Worm (Caenorhabditis elegans) whole organism, L4/young adult: ENCODE data around the gene C08E3.1.
"Not testable (repeated sequence)": the region's sequence is repeated elsewhere in the genome, so short reads cannot be mapped to it uniquely, and the experiment has no call there.

Experiments used
- W03F9.2 ChIP-seq: fragments of 150-350 bp; optimal IDR thresholded peaks from 2 replicates; lab custom pipeline; 2014; ENCODE audit warnings: missing biosample characterization, missing genetic modification characterization
- dao-5 ChIP-seq: sonication (generic microtip); optimal IDR thresholded peaks from 2 replicates; lab custom pipeline; 2016; ENCODE audit warnings: missing genotype, missing genetic modification characterization, moderate library complexity, missing compliant biosample characterization
- him-1 ChIP-seq: sonication (generic microtip); optimal IDR thresholded peaks from 2 replicates; lab custom pipeline; 2016; ENCODE audit warnings: missing genotype, missing genetic modification reagents, missing genetic modification characterization, missing compliant biosample characterization

The C08E3.1 gene

ce11 chrII:1644777-1645348, 11.3 kb downstream of the C08E3.1 start, which contains the start of gene ZC204.6:
Gene ZC204.6 (minus strand): TSS chrII:1644827.
- no peak for TF ChIP-seq dao-5 (tag; lab: Kevin White, UChicago)
- TF ChIP-seq him-1 (tag; lab: Kevin White, UChicago) = no peak
- TF ChIP-seq W03F9.2 (tag; lab: Kevin White, UChicago) = no peak

ce11 chrII:1646199-1646598, 12.6 kb downstream of the C08E3.1 start, which contains the start of gene ZC204.17:
Gene ZC204.17 (minus strand): TSS chrII:1646299.
- TF ChIP-seq him-1 (tag; lab: Kevin White, UChicago) = no peak
- TF ChIP-seq dao-5 (tag; lab: Kevin White, UChicago) = no peak
- TF ChIP-seq W03F9.2 (tag; lab: Kevin White, UChicago) = no peak

DNA sequence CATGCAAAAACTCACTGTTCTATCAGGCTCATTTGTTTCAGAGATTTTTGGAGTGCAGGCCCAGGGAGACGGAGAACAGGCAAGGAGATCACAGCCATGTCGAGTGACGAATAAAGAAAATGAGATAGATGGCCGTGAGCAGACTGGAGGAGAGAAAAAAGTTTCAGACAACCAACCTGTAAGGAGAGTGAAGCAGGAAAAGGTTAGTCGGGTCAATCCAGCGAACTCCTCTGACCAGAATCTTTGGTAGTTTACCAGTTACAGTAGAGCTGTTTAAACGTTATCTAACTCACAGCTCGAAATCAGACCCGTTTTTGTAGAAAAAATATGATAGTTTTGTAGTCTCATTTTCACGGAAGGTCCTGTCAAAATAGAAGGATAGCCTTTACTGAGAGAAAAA, 15.2 kb downstream of the C08E3.1 start, which contains the start of gene fbxb-21:
Gene fbxb-21, minus strand, starts transcription at position 101 of the 400 bp plus-strand sequence.
- no peak for TF ChIP-seq him-1 (tag; lab: Kevin White, UChicago)
- no peak for TF ChIP-seq dao-5 (tag; lab: Kevin White, UChicago)
- TF ChIP-seq W03F9.2 (tag; lab: Kevin White, UChicago) = no peak

ce11 chrII:1650502-1650901, 16.9 kb downstream of the C08E3.1 start, which contains the start of gene fbxb-20:
Gene fbxb-20 (minus strand): TSS chrII:1650602.
- TF ChIP-seq dao-5 (tag; lab: Kevin White, UChicago) (no peak), him-1 (tag; lab: Kevin White, UChicago) (no peak)

DNA sequence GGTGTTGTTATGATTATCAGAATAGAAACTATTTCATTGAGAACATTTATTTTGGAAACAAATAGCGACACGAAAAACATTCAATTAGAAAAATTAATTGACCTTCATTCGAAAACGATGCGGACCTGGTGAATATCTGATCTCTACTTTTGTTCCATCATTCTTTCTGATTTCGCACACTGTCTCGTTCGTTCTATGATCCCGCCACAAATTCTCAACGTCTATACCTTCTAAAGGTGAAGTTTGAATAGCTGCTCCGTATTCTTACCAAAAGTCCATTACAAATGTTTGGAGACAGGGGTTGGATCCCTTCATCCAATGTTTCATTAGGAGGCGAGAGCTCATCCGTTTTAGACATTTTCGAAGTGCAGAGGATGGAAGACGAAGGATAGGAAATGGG, 18.2 kb downstream of the C08E3.1 start, which contains the start of gene fbxb-16:
Gene fbxb-16, minus strand, starts transcription at position 101 of the 400 bp plus-strand sequence.
- TF ChIP-seq W03F9.2 (tag; lab: Kevin White, UChicago) (no peak), him-1 (tag; lab: Kevin White, UChicago) (no peak), dao-5 (tag; lab: Kevin White, UChicago) (no peak)

DNA sequence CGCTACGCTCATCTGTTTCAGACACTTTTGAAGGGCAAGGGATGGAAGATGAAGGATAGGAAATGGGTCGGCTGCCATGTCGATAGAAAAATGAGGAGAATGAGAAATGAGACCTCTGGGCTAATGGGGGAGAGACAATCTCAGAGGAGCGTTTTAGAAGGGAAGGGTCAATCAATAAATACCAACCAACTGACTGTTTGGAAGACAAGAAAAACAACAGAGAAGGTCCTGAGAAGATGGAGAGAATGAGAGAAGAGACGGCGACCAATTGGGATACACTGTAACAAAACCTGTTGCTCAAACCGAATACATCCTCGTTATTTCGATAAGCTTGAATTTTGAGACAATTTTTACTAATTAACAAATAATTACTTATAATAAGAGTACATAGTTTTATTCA, 19.8 kb downstream of the C08E3.1 start, which contains the start of gene fbxb-15:
Gene fbxb-15, minus strand, starts transcription at position 101 of the 400 bp plus-strand sequence.
- TF ChIP-seq dao-5 (tag; lab: Kevin White, UChicago) (no peak), W03F9.2 (tag; lab: Kevin White, UChicago) (no peak), him-1 (tag; lab: Kevin White, UChicago) (no peak)

DNA sequence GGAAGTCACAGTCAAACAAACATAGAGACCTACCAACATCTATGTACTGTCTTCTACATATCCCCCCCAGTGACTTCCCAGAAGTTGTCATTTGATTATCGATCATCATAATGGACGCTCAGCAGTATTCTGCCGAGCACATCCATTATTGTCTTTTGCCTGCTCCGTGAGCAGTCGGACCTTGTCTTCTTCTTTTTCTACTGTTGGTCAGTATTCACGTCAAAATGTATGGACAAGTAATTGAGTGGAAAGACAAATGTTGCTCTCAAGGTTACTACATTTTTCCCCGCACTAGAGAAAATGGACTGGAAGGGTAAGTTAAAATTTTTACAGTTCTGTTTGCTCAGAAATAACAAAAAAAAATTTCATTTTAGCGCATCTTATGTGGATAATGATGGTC, 21.3 kb downstream of the C08E3.1 start, which contains the start of gene btb-12:
Gene btb-12, plus strand, starts transcription at position 301 of the 400 bp plus-strand sequence.
- TF ChIP-seq dao-5 (tag; lab: Kevin White, UChicago) (no peak), him-1 (tag; lab: Kevin White, UChicago) (no peak), W03F9.2 (tag; lab: Kevin White, UChicago) (no peak)

- TF ChIP-seq W03F9.2 (tag; lab: Kevin White, UChicago) (no peak), him-1 (tag; lab: Kevin White, UChicago) (no peak), dao-5 (tag; lab: Kevin White, UChicago) (no peak)
Measured at ce11 chrII:1657202-1657601, 23.6 kb downstream of the C08E3.1 start, which contains the start of gene ZC204.12. Gene ZC204.12 (minus strand): TSS chrII:1657302.

DNA sequence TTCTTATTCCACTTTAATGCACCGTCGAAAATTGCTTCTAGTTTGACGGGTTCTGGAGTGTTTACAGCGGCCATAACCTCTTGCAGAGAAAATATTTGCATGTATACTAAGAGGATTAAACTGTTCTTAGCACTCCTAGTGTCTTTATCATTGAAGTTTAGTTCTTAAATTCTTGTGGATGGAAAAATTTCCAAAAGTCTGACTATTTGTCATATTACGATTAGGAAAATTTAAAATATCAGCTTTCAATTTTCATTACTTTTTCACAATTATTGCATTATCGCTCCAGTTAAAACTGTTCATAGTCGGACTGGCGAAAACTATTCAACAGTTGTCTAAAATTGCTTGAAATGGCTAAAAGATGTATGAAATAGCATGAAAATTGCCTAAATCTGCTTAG, 27.3 kb downstream of the C08E3.1 start, which contains the start of gene ZC204.13:
Gene ZC204.13, minus strand, starts transcription at position 101 of the 400 bp plus-strand sequence.
- TF ChIP-seq W03F9.2, him-1, dao-5 (tag; lab: Kevin White, UChicago): not testable (repeated sequence)

DNA sequence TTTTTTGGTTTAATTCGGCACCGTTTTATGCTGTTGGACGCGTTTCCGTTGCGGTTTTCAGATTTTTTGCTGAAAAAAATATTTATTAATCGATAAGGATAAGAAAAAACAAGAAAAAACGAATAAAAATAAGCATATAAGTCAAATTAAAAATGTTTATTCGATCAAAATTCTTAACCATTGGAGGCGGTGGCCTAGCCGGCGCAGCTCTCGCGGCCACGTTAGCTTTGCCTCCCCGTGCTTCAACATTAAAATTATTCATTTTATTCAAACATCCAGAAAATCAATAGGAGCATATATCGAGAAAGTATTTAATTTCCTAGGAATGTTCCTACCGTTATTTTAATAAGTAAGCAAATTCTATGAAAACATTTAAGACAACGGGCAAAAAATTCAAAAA, 29.3 kb downstream of the C08E3.1 start, which contains the start of gene ZC204.14:
Gene ZC204.14, minus strand, starts transcription at position 69 of the 400 bp plus-strand sequence.
- TF ChIP-seq him-1 (tag; lab: Kevin White, UChicago) (no peak), W03F9.2 (tag; lab: Kevin White, UChicago) (no peak), dao-5 (tag; lab: Kevin White, UChicago) (no peak)

DNA sequence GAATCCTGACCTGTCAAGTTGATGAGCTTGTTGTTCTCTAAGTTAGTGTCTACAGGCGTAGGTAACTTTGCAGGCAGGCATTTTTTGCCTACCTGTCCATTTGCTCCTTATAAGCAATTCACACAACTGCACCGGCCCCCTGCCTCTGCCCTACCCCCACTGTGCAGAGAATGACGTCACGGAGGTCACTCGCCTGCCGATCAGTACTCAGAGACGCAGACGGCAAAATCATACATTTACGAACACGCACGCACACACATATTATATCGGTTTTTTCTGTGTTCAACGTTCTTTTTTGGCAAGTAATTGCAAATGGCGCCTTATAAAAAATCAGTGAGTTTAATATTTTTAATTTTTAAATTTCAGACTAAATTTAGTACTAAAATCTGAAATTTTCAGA, 29.9 kb downstream of the C08E3.1 start, which contains the start of gene duxl-1:
Gene duxl-1, plus strand, starts transcription at position 184 of the 400 bp plus-strand sequence.
- TF ChIP-seq dao-5 (tag; lab: Kevin White, UChicago) (no peak), W03F9.2 (tag; lab: Kevin White, UChicago) (no peak), him-1 (tag; lab: Kevin White, UChicago) (no peak)

DNA sequence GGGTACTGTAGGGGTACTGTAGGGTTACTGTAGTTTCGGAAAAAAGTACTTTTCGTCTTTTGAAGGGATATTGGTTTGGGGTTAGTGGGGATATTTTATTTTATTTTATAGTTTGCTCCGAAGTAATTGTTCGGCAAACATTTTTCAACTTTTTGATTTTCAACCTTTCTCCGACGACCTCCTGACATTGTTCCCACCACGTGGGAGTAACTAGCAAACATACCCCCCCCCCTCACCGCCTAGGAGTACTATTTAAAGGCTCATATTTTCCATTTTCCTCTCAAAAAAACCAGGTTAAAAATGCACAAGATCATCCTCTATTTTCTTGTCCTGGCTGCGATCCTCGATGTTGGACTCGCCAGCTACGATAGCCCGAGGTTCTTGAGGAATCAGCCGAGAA, 32.4 kb downstream of the C08E3.1 start, which contains the start of gene srlf-29:
Gene srlf-29, plus strand, starts transcription at position 301 of the 400 bp plus-strand sequence.
- TF ChIP-seq dao-5 (tag; lab: Kevin White, UChicago) (no peak), him-1 (tag; lab: Kevin White, UChicago) (no peak)

ce11 chrII:1668913-1669312, 35.3 kb downstream of the C08E3.1 start, which contains the start of gene srw-97:
Gene srw-97 (minus strand): TSS chrII:1669013.
- TF ChIP-seq dao-5 (tag; lab: Kevin White, UChicago) (no peak), W03F9.2 (tag; lab: Kevin White, UChicago) (no peak), him-1 (tag; lab: Kevin White, UChicago) (no peak)
